Worm (Caenorhabditis elegans): ENCODE results near the gene xtr-2.

The xtr-2 gene

ce11 chrX:12317560-12317959 lies 2.2 kb downstream of the xtr-2 start:
- no peak for TF ChIP-seq egl-5 (tag; optimal IDR thresholded peaks at IDR 0.05)
- TF ChIP-seq ceh-82 (tag; optimal IDR thresholded peaks at IDR 0.05), result no peak
- TF ChIP-seq lin-39 (tag; optimal IDR thresholded peaks at IDR 0.05), result no peak
- no peak for TF ChIP-seq nhr-67 (tag; optimal IDR thresholded peaks at IDR 0.05)
- no peak for TF ChIP-seq ama-1 (optimal IDR thresholded peaks at IDR 0.05)
- TF ChIP-seq elt-2 (tag; optimal IDR thresholded peaks at IDR 0.05), result no peak
- TF ChIP-seq nhr-11 (tag; optimal IDR thresholded peaks at IDR 0.05), result no peak
- TF ChIP-seq mml-1 (tag; optimal IDR thresholded peaks at IDR 0.05), result no peak
- TF ChIP-seq nhr-77 (tag; optimal IDR thresholded peaks at IDR 0.05), result no peak
- no peak for TF ChIP-seq zag-1 (tag; optimal IDR thresholded peaks at IDR 0.05)
- TF ChIP-seq nhr-76 (tag; optimal IDR thresholded peaks at IDR 0.05), result no peak

ce11 chrX:12320737-12321136 lies 5.4 kb downstream of the xtr-2 start, which contains the start of gene ceh-40:
TSS of gene ceh-40 (minus strand) at chrX:12320777.
- TF ChIP-seq ceh-16 (tag; optimal IDR thresholded peaks at IDR 0.05) (no peak), ztf-4 (tag; optimal IDR thresholded peaks at IDR 0.05) (no peak), nhr-76 (tag; optimal IDR thresholded peaks at IDR 0.05) (no peak), nhr-237 (tag; optimal IDR thresholded peaks at IDR 0.05) (no peak), zag-1 (tag; optimal IDR thresholded peaks at IDR 0.05) (no peak), ceh-9 (tag; optimal IDR thresholded peaks at IDR 0.05) (no peak), nhr-12 (tag; optimal IDR thresholded peaks at IDR 0.05) (no peak)

- TF ChIP-seq nhr-43 (tag; optimal IDR thresholded peaks at IDR 0.05; ENCODE audit: poor library complexity, severe bottlenecking) (no peak), nhr-76 (tag; optimal IDR thresholded peaks at IDR 0.05) (no peak), skn-1 (tag; optimal IDR thresholded peaks at IDR 0.05) (no peak), ZK546.5 (tag; optimal IDR thresholded peaks at IDR 0.05) (no peak), ceh-82 (tag; optimal IDR thresholded peaks at IDR 0.05) (no peak), egl-5 (tag; optimal IDR thresholded peaks at IDR 0.05) (no peak), aly-2 (tag; optimal IDR thresholded peaks at IDR 0.05) (no peak), ceh-28 (tag; optimal IDR thresholded peaks at IDR 0.05) (no peak), mdl-1 (tag; optimal IDR thresholded peaks at IDR 0.05) (no peak), unc-39 (tag; optimal IDR thresholded peaks at IDR 0.05) (no peak)
These were observed 6.0 kb downstream of the xtr-2 start, which contains the start of gene F17A2.13 for ce11 chrX:12321357-12321756. TSS of gene F17A2.13 (plus strand) at chrX:12321657.

ce11 chrX:12323439-12323838 lies 8.1 kb downstream of the xtr-2 start, which contains the start of gene srd-40:
TSS of gene srd-40 (plus strand) at chrX:12323739.
- TF ChIP-seq nhr-77 (tag; optimal IDR thresholded peaks at IDR 0.05), result no peak
- no peak for TF ChIP-seq snpc-4 (tag; optimal IDR thresholded peaks at IDR 0.05)
- no peak for TF ChIP-seq zag-1 (tag; optimal IDR thresholded peaks at IDR 0.05)
- no peak for TF ChIP-seq hmg-11 (tag; optimal IDR thresholded peaks at IDR 0.05)
- no peak for TF ChIP-seq elt-3 (tag; optimal IDR thresholded peaks at IDR 0.05)
- TF ChIP-seq ceh-28 (tag; optimal IDR thresholded peaks at IDR 0.05), result no peak
- no peak for TF ChIP-seq nhr-25 (tag; optimal IDR thresholded peaks at IDR 0.05)
- no peak for TF ChIP-seq fkh-2 (tag; optimal IDR thresholded peaks at IDR 0.05)
- no peak for TF ChIP-seq jun-1 (tag; optimal IDR thresholded peaks at IDR 0.05)

- TF ChIP-seq ceh-16 (tag; optimal IDR thresholded peaks at IDR 0.05) (no peak), elt-3 (tag; optimal IDR thresholded peaks at IDR 0.05) (no peak), ztf-11 (tag; optimal IDR thresholded peaks at IDR 0.05) (no peak)
These were observed 11.1 kb downstream of the xtr-2 start, which contains the start of gene srd-41 for ce11 chrX:12326424-12326823. TSS of gene srd-41 (plus strand) at chrX:12326724.

ce11 chrX:12328676-12329075 lies 13.3 kb downstream of the xtr-2 start, which contains the start of gene srd-45:
TSS of gene srd-45 (plus strand) at chrX:12328976.
- TF ChIP-seq pha-4 (tag; optimal IDR thresholded peaks at IDR 0.05) (no peak), ceh-16 (tag; optimal IDR thresholded peaks at IDR 0.05) (no peak), nhr-237 (tag; optimal IDR thresholded peaks at IDR 0.05) (no peak), jun-1 (tag; optimal IDR thresholded peaks at IDR 0.05) (no peak), ama-1 (optimal IDR thresholded peaks at IDR 0.05) (no peak), eor-1 (tag; optimal IDR thresholded peaks at IDR 0.05) (no peak), fos-1 (tag; optimal IDR thresholded peaks at IDR 0.05) (no peak), ztf-4 (tag; optimal IDR thresholded peaks at IDR 0.05) (no peak), nhr-23 (tag; optimal IDR thresholded peaks at IDR 0.05) (no peak), tbx-2 (tag; optimal IDR thresholded peaks at IDR 0.05) (no peak), elt-3 (tag; optimal IDR thresholded peaks at IDR 0.05) (no peak), skn-1 (tag; optimal IDR thresholded peaks at IDR 0.05) (no peak), daf-12 (tag; optimal IDR thresholded peaks at IDR 0.05) (no peak), mdl-1 (tag; optimal IDR thresholded peaks at IDR 0.05) (no peak), mml-1 (tag; optimal IDR thresholded peaks at IDR 0.05) (no peak), egl-5 (tag; optimal IDR thresholded peaks at IDR 0.05) (no peak), pqm-1 (tag; optimal IDR thresholded peaks at IDR 0.05) (no peak), nhr-67 (tag; optimal IDR thresholded peaks at IDR 0.05) (no peak), nfya-1 (tag; optimal IDR thresholded peaks at IDR 0.05; ENCODE audit: insufficient read depth) (no peak)
